Worm (Caenorhabditis elegans) whole organism, L4 larva: ENCODE measurements around the gene trm-1.
"Not testable (repeated sequence)": the region's sequence is repeated elsewhere in the genome, so short reads cannot be mapped to it uniquely, and the experiment has no call there.

Source experiments
- F26F4.8 ChIP-seq: fragments of 200-800 bp; sonication (Bioruptor generic); conservative IDR thresholded peaks from 2 replicates; pipeline ENCODE4 v1.3.6; 2022; ENCODE audit warnings: missing genetic modification characterization, missing compliant biosample characterization
- F37D6.2 ChIP-seq: sonication (generic microtip); optimal IDR thresholded peaks from 2 replicates; lab custom pipeline; 2016; ENCODE audit warnings: mild to moderate bottlenecking, missing genetic modification characterization, missing compliant biosample characterization
- T20F7.1 ChIP-seq: fragments of 200-800 bp; sonication (Bioruptor generic); optimal IDR thresholded peaks from 2 replicates; lab custom pipeline; 2018; ENCODE audit warnings: mild to moderate bottlenecking, missing genetic modification characterization, missing compliant biosample characterization
- T26A8.4 ChIP-seq: fragments of 200-800 bp; sonication (Bioruptor generic); IDR thresholded peaks from 2 replicates; pipeline ENCODE4 v1.3.6; 2022; ENCODE audit warnings: missing genetic modification characterization, missing compliant biosample characterization
- Y105C5A.15 ChIP-seq: fragments of 200-800 bp; sonication (Bioruptor generic); IDR thresholded peaks from 2 replicates; pipeline ENCODE4 v1.3.6; 2022; ENCODE audit warnings: missing genetic modification characterization, missing compliant biosample characterization
- Y5F2A.4 ChIP-seq: fragments of 200-800 bp; sonication (Bioruptor generic); optimal IDR thresholded peaks from 2 replicates; lab custom pipeline; 2018; ENCODE audit warnings: mild to moderate bottlenecking, missing genetic modification characterization, missing compliant biosample characterization
- Y75B8A.6 ChIP-seq: fragments of 200-800 bp; sonication (Bioruptor generic); IDR thresholded peaks from 2 replicates; pipeline ENCODE4 v1.3.6; 2022; ENCODE audit warnings: missing genetic modification reagents, missing genetic modification characterization, missing compliant biosample characterization
- ZK546.5 ChIP-seq, 2 experiments: sonication (generic microtip); optimal IDR thresholded peaks; 2 replicates each; lab custom pipeline; 2017; ENCODE audit warnings: missing biosample characterization in 2 of 2, missing genetic modification characterization in 2 of 2
- aly-2 ChIP-seq: sonication (generic microtip); optimal IDR thresholded peaks from 2 replicates; lab custom pipeline; 2018; ENCODE audit warnings: missing biosample characterization, missing genetic modification characterization
- ama-1 ChIP-seq: fragments of 150-350 bp; optimal IDR thresholded peaks from 2 replicates; lab custom pipeline; 2014; ENCODE audit warnings: inconsistent platforms, mixed read lengths
- arid-1 ChIP-seq: fragments of 200-800 bp; sonication (Bioruptor generic); conservative IDR thresholded peaks from 2 replicates; pipeline ENCODE4 v1.3.6; 2022; ENCODE audit warnings: missing genetic modification reagents, missing genetic modification characterization, missing compliant biosample characterization
- ceh-20 ChIP-seq: fragments of 200-800 bp; sonication (Bioruptor generic); IDR thresholded peaks from 2 replicates; pipeline ENCODE4 v1.3.6; 2022; ENCODE audit warnings: missing genetic modification reagents, missing genetic modification characterization, missing compliant biosample characterization
- ceh-44 ChIP-seq: fragments of 200-800 bp; sonication (Bioruptor generic); IDR thresholded peaks from 2 replicates; pipeline ENCODE4 v1.3.6; 2022; ENCODE audit warnings: missing genetic modification reagents, missing genetic modification characterization, missing compliant biosample characterization
- ceh-82 ChIP-seq: sonication (generic microtip); optimal IDR thresholded peaks from 2 replicates; lab custom pipeline; 2017; ENCODE audit warnings: missing biosample characterization, missing genetic modification characterization
- cey-2 ChIP-seq: sonication (generic microtip); optimal IDR thresholded peaks from 3 replicates; lab custom pipeline; 2017; ENCODE audit warnings: missing genetic modification characterization, mild to moderate bottlenecking, missing compliant biosample characterization, antibody characterized with exemption, borderline replicate concordance; ENCODE audit not compliant: insufficient read depth
- ctbp-1 ChIP-seq: fragments of 200-800 bp; sonication (Bioruptor generic); IDR thresholded peaks from 2 replicates; pipeline ENCODE4 v1.3.6; 2022; ENCODE audit warnings: missing genetic modification reagents, missing genetic modification characterization, missing compliant biosample characterization
- daf-12 ChIP-seq: fragments of 150-350 bp; optimal IDR thresholded peaks from 2 replicates; lab custom pipeline; 2014; ENCODE audit warnings: missing biosample characterization, missing genetic modification reagents, missing genetic modification characterization
- daf-16 ChIP-seq, 3 experiments: sonication (generic microtip); optimal IDR thresholded peaks; 2 replicates each; lab custom pipeline; 2016 to 2017; ENCODE audit warnings: missing genetic modification characterization in 3 of 3, missing genetic modification reagents in 3 of 3, mild to moderate bottlenecking in 2 of 3, missing compliant biosample characterization in 2 of 3, missing biosample characterization in 1 of 3, moderate library complexity in 1 of 3
- daf-19 ChIP-seq: fragments of 200-800 bp; sonication (Bioruptor generic); conservative IDR thresholded peaks from 2 replicates; pipeline ENCODE4 v1.3.6; 2022; ENCODE audit warnings: missing genetic modification characterization, missing compliant biosample characterization
- dmd-6 ChIP-seq: fragments of 200-800 bp; sonication (Bioruptor generic); IDR thresholded peaks from 2 replicates; pipeline ENCODE4 v1.3.6; 2022; ENCODE audit warnings: missing genetic modification reagents, missing genetic modification characterization, missing compliant biosample characterization
- dmd-8 ChIP-seq: fragments of 200-800 bp; sonication (Bioruptor generic); IDR thresholded peaks from 2 replicates; pipeline ENCODE4 v1.3.6; 2022; ENCODE audit warnings: missing genetic modification characterization, missing compliant biosample characterization
- egl-43 ChIP-seq: fragments of 200-800 bp; sonication (Bioruptor generic); IDR thresholded peaks from 2 replicates; pipeline ENCODE4 v1.3.6; 2022; ENCODE audit warnings: missing genetic modification reagents, missing genetic modification characterization, missing compliant biosample characterization
- hif-1 ChIP-seq, 2 experiments: sonication (generic microtip); optimal IDR thresholded peaks; 2 replicates each; lab custom pipeline; 2016 to 2017; ENCODE audit warnings: missing compliant biosample characterization in 2 of 2, missing genetic modification characterization in 2 of 2, missing genetic modification reagents in 2 of 2, missing genotype in 2 of 2, mild to moderate bottlenecking in 1 of 2
- hlh-11 ChIP-seq: fragments of 200-800 bp; sonication (Bioruptor generic); optimal IDR thresholded peaks from 2 replicates; lab custom pipeline; 2018; ENCODE audit warnings: mild to moderate bottlenecking, missing genetic modification characterization, missing compliant biosample characterization
- lim-7 ChIP-seq: fragments of 200-800 bp; sonication (Bioruptor generic); IDR thresholded peaks from 2 replicates; pipeline ENCODE4 v1.3.6; 2022; ENCODE audit warnings: missing genetic modification characterization, missing compliant biosample characterization
- lin-13 ChIP-seq: fragments of 150-350 bp; optimal IDR thresholded peaks from 2 replicates; lab custom pipeline; 2014; ENCODE audit warnings: missing biosample characterization, missing genetic modification reagents, missing genetic modification characterization
- lin-29 ChIP-seq: fragments of 200-800 bp; sonication (Bioruptor generic); IDR thresholded peaks from 2 replicates; pipeline ENCODE4 v1.3.6; 2022; ENCODE audit warnings: missing genetic modification reagents, missing genetic modification characterization, missing compliant biosample characterization
- lin-38 ChIP-seq: fragments of 200-800 bp; sonication (Bioruptor generic); IDR thresholded peaks from 2 replicates; pipeline ENCODE4 v1.3.6; 2022; ENCODE audit warnings: missing genetic modification reagents, missing genetic modification characterization, missing compliant biosample characterization
- lir-3 ChIP-seq: sonication (generic microtip); optimal IDR thresholded peaks from 2 replicates; lab custom pipeline; 2016; ENCODE audit warnings: mild to moderate bottlenecking, missing genetic modification characterization, missing compliant biosample characterization
- madf-9 ChIP-seq: fragments of 200-800 bp; sonication (Bioruptor generic); conservative IDR thresholded peaks from 2 replicates; pipeline ENCODE4 v1.3.6; 2022; ENCODE audit warnings: missing genetic modification reagents, missing genetic modification characterization, missing compliant biosample characterization
- mdt-29 ChIP-seq: fragments of 200-800 bp; sonication (Bioruptor generic); IDR thresholded peaks from 2 replicates; pipeline ENCODE4 v1.3.6; 2022; ENCODE audit warnings: missing genetic modification reagents, missing genetic modification characterization, missing compliant biosample characterization
- mes-2 ChIP-seq: sonication (generic microtip); optimal IDR thresholded peaks from 2 replicates; lab custom pipeline; 2016; ENCODE audit warnings: missing genotype, mild to moderate bottlenecking, missing genetic modification characterization, missing compliant biosample characterization; ENCODE audit not compliant: poor library complexity, severe bottlenecking
- mxl-2 ChIP-seq: fragments of 200-800 bp; sonication (Bioruptor generic); conservative IDR thresholded peaks from 2 replicates; pipeline ENCODE4 v1.3.6; 2022; ENCODE audit warnings: missing genetic modification reagents, missing genetic modification characterization, missing compliant biosample characterization
- mxl-3 ChIP-seq: fragments of 200-800 bp; sonication (Bioruptor generic); optimal IDR thresholded peaks from 2 replicates; lab custom pipeline; 2018; ENCODE audit warnings: mild to moderate bottlenecking, missing genetic modification characterization, missing compliant biosample characterization
- nhr-111 ChIP-seq: fragments of 200-800 bp; sonication (Bioruptor generic); optimal IDR thresholded peaks from 2 replicates; lab custom pipeline; 2018; ENCODE audit warnings: mild to moderate bottlenecking, missing genetic modification characterization, missing compliant biosample characterization
- nhr-28 ChIP-seq: fragments of 150-350 bp; optimal IDR thresholded peaks from 2 replicates; lab custom pipeline; 2014; ENCODE audit warnings: missing biosample characterization, missing genetic modification characterization
- nhr-42 ChIP-seq: fragments of 200-800 bp; sonication (Bioruptor generic); IDR thresholded peaks from 2 replicates; pipeline ENCODE4 v1.3.6; 2022; ENCODE audit warnings: missing genetic modification characterization, missing compliant biosample characterization
- nhr-76 ChIP-seq: fragments of 150-350 bp; optimal IDR thresholded peaks from 2 replicates; lab custom pipeline; 2014; ENCODE audit warnings: missing biosample characterization, missing genetic modification characterization
- php-3 ChIP-seq: fragments of 200-800 bp; sonication (Bioruptor generic); IDR thresholded peaks from 2 replicates; pipeline ENCODE4 v1.3.6; 2022; ENCODE audit warnings: missing genetic modification reagents, missing genetic modification characterization, missing compliant biosample characterization
- saeg-2 ChIP-seq: fragments of 200-800 bp; sonication (Bioruptor generic); IDR thresholded peaks from 2 replicates; pipeline ENCODE4 v1.3.6; 2022; ENCODE audit warnings: missing genetic modification reagents, missing genetic modification characterization, missing compliant biosample characterization
- sdz-12 ChIP-seq: fragments of 200-800 bp; sonication (Bioruptor generic); optimal IDR thresholded peaks from 2 replicates; lab custom pipeline; 2018; ENCODE audit warnings: mild to moderate bottlenecking, missing genetic modification characterization, missing compliant biosample characterization
- set-16 ChIP-seq: fragments of 200-800 bp; sonication (Bioruptor generic); IDR thresholded peaks from 2 replicates; pipeline ENCODE4 v1.3.6; 2022; ENCODE audit warnings: missing genetic modification reagents, missing genetic modification characterization, missing compliant biosample characterization
- snpc-4 ChIP-seq: fragments of 150-350 bp; optimal IDR thresholded peaks from 2 replicates; lab custom pipeline; 2014; ENCODE audit warnings: missing biosample characterization, missing genetic modification characterization
- zfp-2 ChIP-seq: sonication (generic microtip); optimal IDR thresholded peaks from 2 replicates; lab custom pipeline; 2016; ENCODE audit warnings: mild to moderate bottlenecking, missing genetic modification characterization, missing compliant biosample characterization
- ztf-11 ChIP-seq: fragments of 150-350 bp; optimal IDR thresholded peaks from 2 replicates; lab custom pipeline; 2014; ENCODE audit warnings: missing biosample characterization, missing genetic modification characterization
- ztf-7 ChIP-seq: fragments of 150-350 bp; optimal IDR thresholded peaks from 2 replicates; lab custom pipeline; 2014; ENCODE audit warnings: missing biosample characterization, missing genetic modification characterization

Gene trm-1

DNA sequence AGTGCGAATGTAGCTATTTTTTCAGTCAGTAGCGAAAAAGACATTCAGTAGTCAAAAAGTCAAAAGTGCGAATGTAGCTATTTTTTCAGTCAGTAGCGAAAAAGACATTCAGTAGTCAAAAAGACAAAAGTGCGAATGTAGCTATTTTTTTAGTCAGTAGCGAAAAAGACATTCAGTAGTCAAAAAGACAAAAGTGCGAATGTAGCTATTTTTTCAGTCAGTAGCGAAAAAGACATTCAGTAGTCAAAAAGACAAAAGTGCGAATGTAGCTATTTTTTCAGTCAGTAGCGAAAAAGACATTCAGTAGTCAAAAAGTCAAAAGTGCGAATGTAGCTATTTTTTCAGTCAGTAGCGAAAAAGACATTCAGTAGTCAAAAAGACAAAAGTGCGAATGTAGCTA lies 19.8 kb upstream of the trm-1 start, which contains the start of gene T16A9.3:
Gene T16A9.3, plus strand, starts transcription at position 301 of the 400 bp plus-strand sequence.
- TF ChIP-seq lin-29; daf-12 (tag; lab: Kevin White, UChicago); mes-2: not testable (repeated sequence)

DNA sequence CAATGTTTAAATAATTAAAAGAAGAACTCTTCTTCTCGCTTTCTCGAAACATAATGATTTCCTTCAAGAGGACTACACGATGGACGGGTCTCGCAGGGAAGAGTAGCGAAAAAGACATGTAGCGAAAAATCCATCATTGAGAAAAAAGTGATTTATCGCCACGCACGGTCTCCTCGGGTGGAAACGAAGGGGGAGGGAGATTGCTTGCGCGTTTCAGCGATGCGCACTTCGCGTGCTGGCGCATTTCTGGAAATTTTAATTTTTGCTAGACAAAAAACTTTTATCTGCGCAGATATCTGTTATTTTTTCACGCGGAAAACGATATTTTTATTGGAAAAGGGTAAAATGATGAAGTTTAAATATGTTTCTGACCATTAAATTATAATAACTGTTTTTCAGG lies 18.4 kb upstream of the trm-1 start:
- TF ChIP-seq php-3 (GFP tag; lab: Robert Waterston, UW) (peak; percentile 57; the same call in 1 of the 2 replicates), lin-38 (GFP tag; lab: Robert Waterston, UW) (peak; percentile 69), dmd-6 (peak; percentile 49), mxl-2 (GFP tag; lab: Robert Waterston, UW) (0 out of 2 replicates have a peak, but pooled peaks have one; percentile 11), ceh-20 (peak; percentile 56; the same call in 1 of the 2 replicates), set-16 (peak; percentile 20; the same call in 1 of the 2 replicates)

DNA sequence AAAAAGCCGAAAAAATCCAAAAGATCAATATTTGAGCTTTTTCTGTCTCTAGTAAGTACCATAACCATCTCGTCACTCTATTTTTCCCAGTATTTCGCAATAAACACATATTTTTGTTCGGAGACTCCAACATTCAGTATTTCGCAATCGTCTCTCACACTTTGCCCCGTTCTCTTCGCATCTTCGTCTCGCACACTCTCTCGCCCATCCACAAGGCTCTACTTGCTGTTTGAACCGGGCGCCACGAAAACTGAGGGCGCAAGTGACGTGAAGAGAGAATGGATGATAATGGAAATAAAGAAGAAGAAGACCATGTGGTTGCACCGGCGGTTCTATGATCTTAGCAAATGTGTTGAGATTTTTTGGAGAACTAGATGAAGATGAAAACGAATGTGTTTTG lies 14.7 kb upstream of the trm-1 start:
- TF ChIP-seq saeg-2 (peak; percentile 63; the same call in 1 of the 2 replicates), F26F4.8 (no peak), sdz-12 (GFP tag; lab: Kevin White, UChicago) (no peak), aly-2 (tag; lab: Kevin White, UChicago) (no peak), egl-43 (GFP tag; lab: Robert Waterston, UW) (peak; percentile 68), F37D6.2 (tag; lab: Kevin White, UChicago) (peak; percentile 61), daf-19 (GFP tag; lab: Robert Waterston, UW) (0 out of 2 replicates have a peak, but pooled peaks have one; percentile 13), T20F7.1 (GFP tag; lab: Kevin White, UChicago) (peak; percentile 83), zfp-2 (tag; lab: Kevin White, UChicago) (peak; percentile 18), mdt-29 (GFP tag; lab: Robert Waterston, UW) (peak; percentile 87), mxl-2 (GFP tag; lab: Robert Waterston, UW) (no peak), ctbp-1 (peak; percentile 82), Y105C5A.15 (no peak), T26A8.4 (GFP tag; lab: Robert Waterston, UW) (peak; percentile 84), lim-7 (0 out of 2 replicates have a peak, but pooled peaks have one; percentile 29), hif-1 (tag; optimal IDR thresholded peaks at IDR 0.05; lab: Kevin White, UChicago) (peak; percentile 15 to 86), ama-1 (peak; percentile 22), lir-3 (tag; lab: Kevin White, UChicago) (no peak), daf-16 (GFP tag; optimal IDR thresholded peaks at IDR 0.05; lab: Kevin White, UChicago) (peak; percentile 12 to 76), daf-16 (tag; optimal IDR thresholded peaks at IDR 0.05; lab: Kevin White, UChicago) (peak; percentile 86), arid-1 (GFP tag; lab: Robert Waterston, UW) (peak; percentile 62; the same call in 1 of the 2 replicates), nhr-111 (no peak), madf-9 (no peak), ZK546.5 (tag; optimal IDR thresholded peaks at IDR 0.05; lab: Kevin White, UChicago) (no peak), nhr-76 (peak; percentile 35), Y5F2A.4 (no peak), ztf-11 (tag; lab: Kevin White, UChicago) (no peak), cey-2 (peak; percentile 11), ztf-7 (tag; lab: Kevin White, UChicago) (peak; percentile 26), ceh-44 (no peak), Y75B8A.6 (GFP tag; lab: Robert Waterston, UW) (peak; percentile 63; the same call in 1 of the 2 replicates), hlh-11 (peak; percentile 99), dmd-8 (GFP tag; lab: Robert Waterston, UW) (no peak), lin-13 (GFP tag; lab: Kevin White, UChicago) (peak; percentile 94), snpc-4 (peak; percentile 45), lin-38 (GFP tag; lab: Robert Waterston, UW) (peak; percentile 71), mxl-3 (GFP tag; lab: Kevin White, UChicago) (peak; percentile 94), nhr-42 (GFP tag; lab: Robert Waterston, UW) (peak; percentile 83), ceh-82 (tag; lab: Kevin White, UChicago) (no peak), nhr-28 (tag; lab: Kevin White, UChicago) (peak; percentile 100)
